Worm (Caenorhabditis elegans) whole organism, L1 larva: ENCODE results near the gene C08F8.9.

Experiments
- aha-1 ChIP-seq: fragments of 150-350 bp; optimal IDR thresholded peaks from 2 replicates; lab custom pipeline; 2014; ENCODE audit warnings: missing biosample characterization, missing genetic modification characterization
- ama-1 ChIP-seq: fragments of 150-350 bp; optimal IDR thresholded peaks from 2 replicates; lab custom pipeline; 2014
- ceh-88 ChIP-seq: fragments of 200-800 bp; sonication (Bioruptor generic); IDR thresholded peaks from 2 replicates; pipeline ENCODE4 v1.3.6; 2022; ENCODE audit warnings: missing genetic modification characterization, missing compliant biosample characterization
- hlh-4 ChIP-seq: sonication (generic microtip); optimal IDR thresholded peaks from 2 replicates; lab custom pipeline; 2016; ENCODE audit warnings: mild to moderate bottlenecking, missing genetic modification characterization, missing compliant biosample characterization
- mdl-1 ChIP-seq, 2 experiments: fragments of 150-350 bp; optimal IDR thresholded peaks; 2 replicates each; lab custom pipeline; 2014 to 2017; ENCODE audit warnings: missing biosample characterization in 2 of 2, missing genetic modification characterization in 2 of 2, inconsistent platforms in 1 of 2
- nhr-237 ChIP-seq: fragments of 150-350 bp; optimal IDR thresholded peaks from 2 replicates; lab custom pipeline; 2014; ENCODE audit warnings: missing biosample characterization, missing genetic modification characterization
- pqm-1 ChIP-seq: sonication (generic microtip); optimal IDR thresholded peaks from 3 replicates; lab custom pipeline; 2017; ENCODE audit warnings: missing biosample characterization, missing genetic modification characterization
- rnt-1 ChIP-seq: sonication (generic microtip); optimal IDR thresholded peaks from 2 replicates; lab custom pipeline; 2016; ENCODE audit warnings: mild to moderate bottlenecking, missing genetic modification characterization, moderate library complexity, missing compliant biosample characterization

- TF ChIP-seq pqm-1 (tag; lab: Kevin White, UChicago) (no peak), nhr-237 (tag; lab: Kevin White, UChicago) (no peak), ceh-88 (no peak), rnt-1 (tag; lab: Kevin White, UChicago) (no peak), aha-1 (tag; lab: Kevin White, UChicago) (no peak), mdl-1 (tag; optimal IDR thresholded peaks at IDR 0.05; lab: Kevin White, UChicago) (no peak), ama-1 (lab: Kevin White, UChicago) (no peak), hlh-4 (tag; lab: Kevin White, UChicago) (no peak)
Observed at ce11 chrIV:11160707-11161106, 17.7 kb downstream of the C08F8.9 start, which contains the start of gene C08F8.15.
